Fruit fly (Drosophila melanogaster) whole organism, adult: Measurements from ENCODE around the gene Arfrp1.

ENCODE experiments used
- CG11617 ChIP-seq: fragments of 200-800 bp; sonication (Bioruptor generic); optimal IDR thresholded peaks from 2 replicates; lab custom pipeline; 2017; ENCODE audit warnings: mild to moderate bottlenecking, missing biosample characterization, missing genetic modification reagents, missing genetic modification characterization
- CG12768 ChIP-seq: fragments of 200-800 bp; sonication (Bioruptor generic); optimal IDR thresholded peaks from 2 replicates; lab custom pipeline; 2017; ENCODE audit warnings: missing biosample characterization, missing genetic modification characterization, mild to moderate bottlenecking, moderate library complexity, missing genetic modification reagents
- CG14711 ChIP-seq: fragments of 200-800 bp; sonication (Bioruptor generic); optimal IDR thresholded peaks from 2 replicates; lab custom pipeline; 2018; ENCODE audit warnings: missing biosample characterization, mild to moderate bottlenecking, missing genetic modification characterization, moderate library complexity
- CG1620 ChIP-seq: fragments of 200-800 bp; sonication (Bioruptor generic); optimal IDR thresholded peaks from 2 replicates; lab custom pipeline; 2016; ENCODE audit warnings: missing biosample characterization, missing genetic modification characterization
- CG33017 ChIP-seq: fragments of 200-800 bp; sonication (Bioruptor generic); optimal IDR thresholded peaks from 2 replicates; lab custom pipeline; 2018; ENCODE audit warnings: missing biosample characterization, mild to moderate bottlenecking, missing genetic modification characterization, moderate library complexity
- CG5204 ChIP-seq: fragments of 200-800 bp; sonication (Bioruptor generic); optimal IDR thresholded peaks from 2 replicates; lab custom pipeline; 2016; ENCODE audit warnings: missing biosample characterization, missing genetic modification characterization
- CG7045 ChIP-seq: fragments of 200-800 bp; sonication (Bioruptor generic); optimal IDR thresholded peaks from 2 replicates; lab custom pipeline; 2017; ENCODE audit warnings: missing biosample characterization, mild to moderate bottlenecking, missing genetic modification characterization
- CG7101 ChIP-seq: fragments of 200-800 bp; sonication (Bioruptor generic); optimal IDR thresholded peaks from 2 replicates; lab custom pipeline; 2018; ENCODE audit warnings: missing biosample characterization, mild to moderate bottlenecking, missing genetic modification characterization, moderate library complexity
- Clk ChIP-seq: fragments of 200-800 bp; sonication (Bioruptor generic); optimal IDR thresholded peaks from 2 replicates; lab custom pipeline; 2017; ENCODE audit warnings: missing biosample characterization, missing genetic modification characterization
- Crg-1 ChIP-seq: fragments of 200-800 bp; sonication (Bioruptor generic); optimal IDR thresholded peaks from 2 replicates; lab custom pipeline; 2016; ENCODE audit warnings: missing biosample characterization, missing genetic modification characterization
- Hr96 ChIP-seq: fragments of 200-800 bp; sonication (Bioruptor generic); optimal IDR thresholded peaks from 2 replicates; lab custom pipeline; 2016; ENCODE audit warnings: missing biosample characterization, missing genetic modification characterization
- Mnt ChIP-seq: fragments of 200-800 bp; sonication (Bioruptor generic); optimal IDR thresholded peaks from 2 replicates; lab custom pipeline; 2016; ENCODE audit warnings: missing biosample characterization, mild to moderate bottlenecking, missing genetic modification characterization
- bab1 ChIP-seq: fragments of 200-800 bp; sonication (Bioruptor generic); optimal IDR thresholded peaks from 3 replicates; lab custom pipeline; 2019; ENCODE audit warnings: missing biosample characterization, mild to moderate bottlenecking, missing genetic modification characterization, moderate library complexity
- cic ChIP-seq: fragments of 200-800 bp; sonication (Bioruptor generic); optimal IDR thresholded peaks from 2 replicates; lab custom pipeline; 2017; ENCODE audit warnings: missing biosample characterization, mild to moderate bottlenecking, missing genetic modification characterization, moderate library complexity
- cnc ChIP-seq, 2 experiments: fragments of >200 bp; optimal IDR thresholded peaks; 2 replicates each; lab custom pipeline; 2017
- kay ChIP-seq: fragments of 200-800 bp; sonication (Bioruptor generic); peaks from one replicate; lab custom pipeline; 2016; ENCODE audit warnings: missing biosample characterization, missing genetic modification characterization, borderline replicate concordance
- ovo ChIP-seq: fragments of 200-800 bp; sonication (Bioruptor generic); optimal IDR thresholded peaks from 2 replicates; lab custom pipeline; 2016; ENCODE audit warnings: missing biosample characterization, missing genetic modification characterization
- pad ChIP-seq: fragments of 200-800 bp; sonication (Bioruptor generic); optimal IDR thresholded peaks from 3 replicates; lab custom pipeline; 2017; ENCODE audit warnings: missing biosample characterization, missing genetic modification characterization, mild to moderate bottlenecking, moderate library complexity, missing genetic modification reagents
- tj ChIP-seq: fragments of 200-800 bp; sonication (Bioruptor generic); optimal IDR thresholded peaks from 3 replicates; lab custom pipeline; 2017; ENCODE audit warnings: missing biosample characterization, mild to moderate bottlenecking, missing genetic modification characterization, moderate library complexity
- toe ChIP-seq: fragments of 200-800 bp; sonication (Bioruptor generic); optimal IDR thresholded peaks from 2 replicates; lab custom pipeline; 2016; ENCODE audit warnings: missing biosample characterization, missing genetic modification characterization

Gene Arfrp1

DNA sequence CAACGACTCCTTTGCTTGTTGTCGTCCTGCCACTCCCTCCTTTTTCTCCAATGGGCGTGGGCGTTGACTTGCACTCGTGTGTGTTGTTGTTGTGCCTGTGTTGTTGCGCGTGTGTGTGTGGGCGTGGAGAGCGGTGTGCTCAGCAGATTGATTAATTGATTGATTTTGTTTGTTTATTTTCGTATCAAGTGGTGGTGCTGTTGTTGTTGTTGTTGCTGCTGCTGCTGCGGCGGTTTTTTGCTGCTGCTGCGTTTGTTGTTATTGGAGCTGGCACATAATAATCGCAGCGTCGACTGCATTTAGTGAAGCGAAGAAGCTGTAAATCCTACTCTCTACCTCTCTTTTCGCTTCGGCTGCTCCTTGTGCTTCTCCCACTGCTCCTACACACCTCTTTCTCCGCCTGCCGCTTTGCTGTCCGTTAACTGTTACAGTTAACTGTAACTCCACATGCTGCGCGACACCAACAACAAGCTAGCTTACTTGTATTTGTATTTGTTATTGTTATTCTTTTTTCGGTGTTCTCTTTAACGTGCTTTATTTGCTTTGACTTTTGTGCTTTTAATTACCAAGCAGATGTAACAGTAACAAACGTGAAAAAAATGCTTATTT lies 27.5 kb downstream of the Arfrp1 start:
- TF ChIP-seq bab1 (GFP tag; lab: Kevin White, UChicago) (no peak), Hr96 (GFP tag; lab: Kevin White, UChicago) (no peak), Mnt (no peak), CG12768 (no peak), tj (GFP tag; lab: Kevin White, UChicago) (peak; percentile 79), CG33017 (tag; lab: Kevin White, UChicago) (no peak), kay (GFP tag; lab: Kevin White, UChicago) (no peak), Clk (GFP tag; lab: Kevin White, UChicago) (no peak), Crg-1 (no peak), CG5204 (GFP tag; lab: Kevin White, UChicago) (no peak), CG7045 (GFP tag; lab: Kevin White, UChicago) (no peak), CG14711 (tag; lab: Kevin White, UChicago) (no peak), CG11617 (GFP tag; lab: Kevin White, UChicago) (no peak), CG1620 (no peak), pad (peak; percentile 71), cic (GFP tag; lab: Kevin White, UChicago) (no peak), CG7101 (tag; lab: Kevin White, UChicago) (no peak), ovo (GFP tag; lab: Kevin White, UChicago) (peak; percentile 24)

DNA sequence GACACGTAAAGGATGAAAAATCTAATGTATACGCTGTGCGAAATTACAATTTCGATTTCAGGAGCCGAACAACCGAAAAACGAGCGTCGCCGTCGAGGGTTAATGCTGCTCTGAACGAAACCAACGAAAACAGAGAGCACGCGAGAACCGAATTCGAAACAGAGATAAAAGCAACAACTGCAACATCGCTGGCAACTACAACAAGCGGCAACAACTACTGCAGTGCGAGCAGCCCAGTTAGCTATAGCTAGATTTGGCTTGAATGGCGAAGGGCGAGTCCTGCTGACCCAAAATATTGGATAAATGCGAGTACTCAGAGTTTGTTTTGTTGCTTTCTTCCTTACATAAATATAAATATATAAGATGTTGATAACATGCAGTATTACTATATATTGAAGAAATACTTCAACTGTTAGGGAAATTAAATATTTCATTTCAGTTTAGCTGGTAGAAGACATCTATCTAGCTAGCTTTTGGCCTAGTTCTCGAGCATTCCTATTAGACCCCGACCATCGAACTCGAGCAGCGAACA lies 28.1 kb downstream of the Arfrp1 start, which contains the start of gene fend:
Gene fend, minus strand, starts transcription at position 178 of the 532 bp plus-strand sequence.
- TF ChIP-seq CG33017 (tag; lab: Kevin White, UChicago) (peak; percentile 27), CG7101 (tag; lab: Kevin White, UChicago) (peak; percentile 19), Crg-1 (no peak), kay (GFP tag; lab: Kevin White, UChicago) (no peak), CG14711 (tag; lab: Kevin White, UChicago) (no peak), CG5204 (GFP tag; lab: Kevin White, UChicago) (no peak), Hr96 (GFP tag; lab: Kevin White, UChicago) (no peak), bab1 (GFP tag; lab: Kevin White, UChicago) (no peak), tj (GFP tag; lab: Kevin White, UChicago) (no peak), CG1620 (no peak), toe (GFP tag; lab: Kevin White, UChicago) (no peak), cic (GFP tag; lab: Kevin White, UChicago) (no peak), cnc (optimal IDR thresholded peaks at IDR 0.05; lab: Kevin White, UChicago) (no peak), CG12768 (peak; percentile 25), ovo (GFP tag; lab: Kevin White, UChicago) (no peak), CG11617 (GFP tag; lab: Kevin White, UChicago) (peak; percentile 3), pad (no peak), Mnt (no peak)

DNA sequence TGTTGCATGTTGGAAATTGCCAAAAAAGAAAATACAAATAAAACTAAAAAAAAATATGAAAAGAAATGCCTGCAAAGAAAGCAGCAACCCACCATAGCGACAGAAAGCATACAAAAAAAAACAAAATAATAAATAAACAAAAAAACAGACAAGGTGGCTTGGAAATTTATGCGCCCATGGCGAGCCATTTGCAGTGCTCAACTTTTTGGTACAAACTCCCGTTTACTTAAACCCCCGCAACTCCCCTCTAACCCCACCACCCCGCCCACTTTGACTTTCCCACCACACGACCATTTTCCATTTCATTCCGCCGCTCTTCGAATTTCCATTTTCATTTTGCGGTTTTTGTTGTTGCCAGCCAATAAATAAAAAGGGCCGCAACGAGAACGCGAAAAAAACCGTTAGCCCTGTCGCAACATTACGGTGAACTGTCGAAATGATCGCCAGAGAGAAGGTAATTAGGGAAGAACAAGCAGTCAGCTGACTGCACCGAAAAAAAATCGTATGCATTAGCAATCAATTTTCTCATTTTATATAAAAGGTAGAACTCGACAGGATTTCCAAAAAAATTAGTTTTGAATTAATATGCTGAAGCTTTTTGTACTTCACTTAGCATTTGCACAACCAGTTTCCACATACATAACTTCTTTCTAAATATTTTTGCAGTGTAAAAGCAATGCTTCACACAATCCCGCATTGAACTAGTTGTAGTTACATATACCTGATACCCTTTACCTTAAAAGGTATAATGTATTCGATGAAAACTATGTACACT lies 30.1 kb downstream of the Arfrp1 start:
- TF ChIP-seq ovo (GFP tag; lab: Kevin White, UChicago) = peak; percentile 19
- TF ChIP-seq pad = peak; percentile 36
- no peak for TF ChIP-seq CG7101 (tag; lab: Kevin White, UChicago)
- no peak for TF ChIP-seq CG5204 (GFP tag; lab: Kevin White, UChicago)
- peak; percentile 63 for TF ChIP-seq bab1 (GFP tag; lab: Kevin White, UChicago)

DNA sequence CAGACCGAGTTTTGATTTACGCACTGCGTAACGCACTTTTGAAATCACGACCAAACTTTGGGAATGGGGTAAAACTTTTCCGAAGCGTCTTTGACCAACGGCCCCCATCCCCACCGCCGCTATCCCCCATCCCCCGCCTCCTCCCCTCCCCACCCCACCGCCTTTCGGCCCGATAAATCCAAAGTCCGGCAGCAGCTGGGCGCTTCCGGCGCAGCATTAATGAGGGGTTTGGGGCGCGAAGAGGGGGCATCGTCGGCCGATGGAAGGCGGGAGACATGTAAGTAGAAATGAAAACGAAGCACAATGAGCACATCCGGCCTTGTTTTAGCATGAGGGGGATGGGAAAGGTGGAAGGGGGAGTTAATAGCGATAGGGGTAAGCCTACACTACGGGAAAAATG lies 32.3 kb downstream of the Arfrp1 start:
- TF ChIP-seq CG14711 (tag; lab: Kevin White, UChicago) (no peak), CG5204 (GFP tag; lab: Kevin White, UChicago) (no peak), tj (GFP tag; lab: Kevin White, UChicago) (peak; percentile 32), kay (GFP tag; lab: Kevin White, UChicago) (no peak), bab1 (GFP tag; lab: Kevin White, UChicago) (no peak), cic (GFP tag; lab: Kevin White, UChicago) (peak; percentile 19)

DNA sequence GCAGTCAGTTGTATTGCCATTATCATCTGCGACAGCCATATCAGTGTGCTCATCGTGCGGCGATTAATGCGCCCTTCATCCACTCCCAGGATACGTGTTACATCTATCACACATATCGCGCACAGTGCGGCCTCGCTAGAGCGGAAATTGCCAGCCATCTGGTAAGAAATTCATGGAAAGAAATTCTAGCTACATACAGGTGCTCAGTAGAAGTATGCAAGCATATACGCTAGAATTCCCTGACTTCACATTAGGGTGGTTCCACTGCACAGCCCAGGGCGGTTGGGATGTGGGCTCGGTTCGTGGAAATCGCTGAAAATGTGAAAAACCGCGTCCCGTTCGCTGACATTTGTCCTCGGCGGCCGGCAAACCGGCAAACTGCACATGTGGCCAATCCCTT lies 34.4 kb downstream of the Arfrp1 start:
- no peak for TF ChIP-seq CG11617 (GFP tag; lab: Kevin White, UChicago)
- TF ChIP-seq tj (GFP tag; lab: Kevin White, UChicago) = peak; percentile 15
- TF ChIP-seq bab1 (GFP tag; lab: Kevin White, UChicago) = no peak
- TF ChIP-seq kay (GFP tag; lab: Kevin White, UChicago) = peak; percentile 76
- peak; percentile 16 for TF ChIP-seq Crg-1
- TF ChIP-seq Clk (GFP tag; lab: Kevin White, UChicago) = peak; percentile 6
- TF ChIP-seq CG7045 (GFP tag; lab: Kevin White, UChicago) = peak; percentile 49
- peak; percentile 35 for TF ChIP-seq pad
- TF ChIP-seq Mnt = no peak
- TF ChIP-seq Hr96 (GFP tag; lab: Kevin White, UChicago) = no peak
- no peak for TF ChIP-seq CG5204 (GFP tag; lab: Kevin White, UChicago)
- TF ChIP-seq CG14711 (tag; lab: Kevin White, UChicago) = peak; percentile 15
- no peak for TF ChIP-seq cnc (optimal IDR thresholded peaks at IDR 0.05; lab: Kevin White, UChicago)
- TF ChIP-seq CG7101 (tag; lab: Kevin White, UChicago) = peak; percentile 30
- peak; percentile 1 for TF ChIP-seq CG33017 (tag; lab: Kevin White, UChicago)
- peak; percentile 44 for TF ChIP-seq toe (GFP tag; lab: Kevin White, UChicago)
- TF ChIP-seq CG1620 = no peak
- no peak for TF ChIP-seq cic (GFP tag; lab: Kevin White, UChicago)
- TF ChIP-seq CG12768 = peak; percentile 41
- no peak for TF ChIP-seq ovo (GFP tag; lab: Kevin White, UChicago)
